Worm (Caenorhabditis elegans): ENCODE data around the gene T22H9.1.

The T22H9.1 gene

DNA sequence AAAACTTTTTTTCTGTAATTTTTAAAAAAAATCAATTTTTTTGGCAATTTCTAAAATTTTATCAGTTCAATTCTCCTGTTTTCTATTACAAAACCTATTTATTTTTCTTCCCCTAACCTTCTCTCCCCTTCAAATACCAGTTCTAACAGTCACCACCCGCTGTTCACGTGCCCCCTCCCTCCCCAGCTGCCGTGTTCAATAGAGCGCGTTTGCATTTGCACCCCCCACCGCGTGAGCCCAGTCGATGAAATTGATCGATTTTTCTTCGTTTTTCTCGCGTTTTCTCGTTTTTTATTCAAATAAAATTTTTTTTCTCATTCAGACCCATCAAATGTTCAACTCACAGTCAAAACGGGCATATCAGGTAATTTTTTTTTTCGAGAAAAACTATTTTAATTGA, 10.5 kb upstream of the T22H9.1 start, which contains the start of gene atg-9 (continued):
- TF ChIP-seq hif-1 (tag; optimal IDR thresholded peaks at IDR 0.05) (peak in 1 of 2 experiments; percentile 59), tra-1 (GFP tag; IDR thresholded peaks at IDR 0.05) (no peak)

DNA sequence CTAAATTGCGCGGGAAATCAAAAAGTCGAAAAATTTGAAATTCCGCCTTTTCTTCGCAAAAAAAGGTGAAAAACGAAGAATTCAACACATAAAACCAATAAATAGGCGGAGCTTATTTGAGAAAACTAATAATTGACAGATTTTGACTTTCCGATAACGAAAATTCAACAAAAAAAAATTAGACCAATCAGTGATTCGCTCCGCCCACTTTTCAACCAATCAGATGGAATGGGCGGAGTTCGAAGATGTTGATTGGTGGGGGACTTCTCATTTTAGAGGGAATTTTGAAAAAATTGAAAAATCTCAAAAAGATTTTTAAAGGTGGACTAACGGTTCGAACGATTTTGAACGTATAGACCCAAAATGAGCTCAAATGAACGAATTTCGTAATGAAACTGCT, 8.7 kb upstream of the T22H9.1 start:
- no peak for TF ChIP-seq dmd-6 (GFP tag; IDR thresholded peaks at IDR 0.05)
- no peak for TF ChIP-seq lsy-2 (tag; optimal IDR thresholded peaks at IDR 0.05)
- no peak for TF ChIP-seq set-16 (GFP tag; IDR thresholded peaks at IDR 0.05)
- no peak for TF ChIP-seq mep-1 (tag; optimal IDR thresholded peaks at IDR 0.05)
- no peak for TF ChIP-seq F26F4.8 (GFP tag; conservative IDR thresholded peaks at IDR 0.05)
- no peak for TF ChIP-seq mxl-2 (GFP tag; conservative IDR thresholded peaks at IDR 0.05)
- no peak for TF ChIP-seq lin-15B (tag; optimal IDR thresholded peaks at IDR 0.05)
- no peak for TF ChIP-seq ama-1 (optimal IDR thresholded peaks at IDR 0.05)
- TF ChIP-seq skn-1 (tag; optimal IDR thresholded peaks at IDR 0.05): no peak
- no peak for TF ChIP-seq php-3 (GFP tag; IDR thresholded peaks at IDR 0.05)
- no peak for TF ChIP-seq nhr-6 (tag; optimal IDR thresholded peaks at IDR 0.05)
- TF ChIP-seq zfp-3 (GFP tag; conservative IDR thresholded peaks at IDR 0.05): no peak
- TF ChIP-seq arid-1 (GFP tag; conservative IDR thresholded peaks at IDR 0.05): no peak
- no peak for TF ChIP-seq daf-8 (GFP tag; IDR thresholded peaks at IDR 0.05)
- no peak for TF ChIP-seq ceh-44 (GFP tag; IDR thresholded peaks at IDR 0.05)
- TF ChIP-seq saeg-2 (GFP tag; IDR thresholded peaks at IDR 0.05): no peak
- no peak for TF ChIP-seq lim-7 (GFP tag; IDR thresholded peaks at IDR 0.05)

DNA sequence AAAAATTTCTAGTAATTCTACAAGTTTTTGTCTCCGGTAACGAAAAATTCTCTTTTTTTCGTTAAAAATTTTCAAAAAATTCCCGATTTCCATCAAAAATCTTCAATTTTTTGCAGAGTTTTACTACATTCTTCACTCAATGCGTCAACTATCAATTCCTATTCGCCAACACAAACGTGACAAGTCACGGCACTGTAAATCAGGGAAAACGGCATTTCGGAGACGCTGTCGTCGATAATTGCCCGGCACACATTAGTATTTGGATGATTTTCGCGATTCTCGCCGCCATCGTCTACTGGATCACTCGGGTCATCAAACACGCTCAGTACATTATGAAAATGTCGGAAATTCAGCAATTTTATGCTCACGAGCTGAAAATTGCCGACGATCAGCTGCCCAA, 7.8 kb upstream of the T22H9.1 start:
- TF ChIP-seq nhr-41 (GFP tag; IDR thresholded peaks at IDR 0.05) (no peak), aha-1 (tag) (peak; percentile 99)

DNA sequence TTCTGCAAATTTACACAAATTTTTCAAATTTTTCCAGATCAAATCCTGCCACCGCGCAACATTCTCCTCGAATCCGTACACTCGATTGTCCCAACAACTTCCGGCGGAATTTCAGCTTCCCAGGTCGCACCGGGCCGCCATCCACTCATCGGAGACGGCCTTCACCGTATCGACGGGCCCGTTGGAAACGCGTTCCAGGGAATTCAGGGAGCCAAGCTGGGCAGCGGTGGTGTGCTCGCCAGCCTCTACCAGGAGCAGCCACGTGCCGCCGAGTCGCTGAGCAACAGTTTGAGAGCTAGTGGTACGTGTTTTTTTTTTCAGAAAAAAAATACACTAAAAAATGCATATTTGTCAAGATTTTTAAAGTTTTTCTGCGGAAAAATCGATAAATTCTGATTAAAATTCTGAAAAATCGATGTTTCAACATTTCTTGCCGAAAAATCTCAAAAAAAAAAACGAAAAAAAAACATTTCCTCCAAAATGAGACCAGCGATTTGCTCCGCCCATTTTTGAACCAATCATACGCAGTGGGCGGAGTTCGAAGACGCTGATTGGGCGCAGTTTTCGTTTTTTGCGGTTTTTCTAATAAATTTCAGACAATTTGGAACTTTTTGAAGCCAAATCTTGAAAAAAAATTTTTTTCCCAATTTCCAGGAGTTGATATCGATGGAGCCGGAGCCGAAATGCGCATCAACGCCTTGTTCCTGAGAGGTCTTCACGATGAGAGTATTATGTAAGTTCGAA, 2.4 kb upstream of the T22H9.1 start:
- TF ChIP-seq set-16 (GFP tag; IDR thresholded peaks at IDR 0.05) (peak; percentile 87), madf-9 (GFP tag; conservative IDR thresholded peaks at IDR 0.05) (no peak)

DNA sequence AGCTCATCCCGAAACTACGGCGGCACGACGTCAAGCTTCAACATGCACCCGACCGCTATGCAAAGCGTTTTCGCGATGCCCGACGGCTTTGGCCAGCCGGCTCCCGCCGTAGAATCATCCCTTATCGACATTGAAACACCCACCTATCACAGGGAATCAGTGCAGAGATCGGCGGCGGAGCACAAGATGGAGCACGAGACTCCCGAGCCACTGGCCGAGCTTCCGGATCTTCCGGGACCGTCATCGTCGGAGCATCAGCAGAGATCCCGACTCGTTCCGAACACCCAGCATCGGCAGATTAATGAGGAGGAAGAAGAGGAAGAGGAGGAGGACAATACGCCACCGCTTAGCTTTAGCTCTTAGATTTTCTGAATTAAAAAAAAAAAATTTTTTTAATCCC, 1.1 kb upstream of the T22H9.1 start:
- TF ChIP-seq lin-29 (GFP tag; IDR thresholded peaks at IDR 0.05) (no peak), hlh-30 (tag; optimal IDR thresholded peaks at IDR 0.05; ENCODE audit: insufficient read depth) (no peak), mxl-3 (GFP tag; optimal IDR thresholded peaks at IDR 0.05) (no peak), pqm-1 (tag; optimal IDR thresholded peaks at IDR 0.05) (no peak), skn-1 (tag; optimal IDR thresholded peaks at IDR 0.05) (no peak), lin-1 (GFP tag; IDR thresholded peaks at IDR 0.05) (no peak), ceh-20 (GFP tag; IDR thresholded peaks at IDR 0.05) (no peak), F10B5.3 (tag; optimal IDR thresholded peaks at IDR 0.05) (no peak), lin-15B (tag; optimal IDR thresholded peaks at IDR 0.05) (no peak), set-16 (GFP tag; IDR thresholded peaks at IDR 0.05) (peak; percentile 89), lin-13 (GFP tag; optimal IDR thresholded peaks at IDR 0.05) (no peak), nhr-11 (tag; optimal IDR thresholded peaks at IDR 0.05) (no peak), dmd-8 (GFP tag; IDR thresholded peaks at IDR 0.05) (no peak), attf-4 (tag; optimal IDR thresholded peaks at IDR 0.05) (no peak), daf-19 (GFP tag; conservative IDR thresholded peaks at IDR 0.05) (no peak), Y105C5A.15 (GFP tag; IDR thresholded peaks at IDR 0.05) (no peak), unc-62 (GFP tag; optimal IDR thresholded peaks at IDR 0.05 in 1 of 2) (peak in 1 of 2 experiments; percentile 50), unc-62 (tag; optimal IDR thresholded peaks at IDR 0.05) (no peak), nhr-25 (tag; optimal IDR thresholded peaks at IDR 0.05; ENCODE audit: borderline replicate concordance, insufficient read depth) (no peak), ZK337.2 (GFP tag; IDR thresholded peaks at IDR 0.05) (peak; percentile 42; the same call in 1 of the 2 replicates), lin-38 (GFP tag; IDR thresholded peaks at IDR 0.05) (no peak), hif-1 (tag; optimal IDR thresholded peaks at IDR 0.05) (no peak), snpc-1.2 (GFP tag; IDR thresholded peaks at IDR 0.05) (no peak), dmd-6 (GFP tag; IDR thresholded peaks at IDR 0.05) (no peak), cey-2 (tag; optimal IDR thresholded peaks at IDR 0.05; ENCODE audit: borderline replicate concordance, insufficient read depth) (no peak), Y75B8A.6 (GFP tag; IDR thresholded peaks at IDR 0.05) (no peak)

Measured in whole organism, L4 larva.